Worm (Caenorhabditis elegans): ENCODE results near the gene ZK673.1.

ZK673.1 gene

DNA sequence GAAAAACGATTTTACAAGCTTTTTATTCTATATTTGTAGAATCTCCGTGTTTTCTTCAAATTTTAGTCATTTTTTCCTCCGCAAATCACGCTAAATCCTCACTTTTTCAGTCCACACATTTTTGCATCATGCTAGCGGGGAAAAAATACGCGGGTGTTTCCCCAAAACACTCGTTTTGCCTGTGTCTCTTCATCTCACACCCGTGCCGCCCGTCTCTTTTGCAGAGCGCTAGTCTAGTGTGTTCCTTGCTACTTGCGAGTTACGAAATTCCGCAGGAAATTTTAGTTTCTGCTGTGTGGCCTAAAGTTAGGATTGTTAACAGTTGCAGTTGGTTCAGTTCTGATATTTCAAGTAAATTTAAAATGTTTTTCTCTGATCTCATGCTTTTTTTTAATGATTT is 2.8 kb downstream of the ZK673.1 start (continued):
- TF ChIP-seq efl-1 (GFP tag; optimal IDR thresholded peaks at IDR 0.05) (no peak), chd-7 (tag; optimal IDR thresholded peaks at IDR 0.05) (peak; percentile 10), nfya-2 (GFP tag; IDR thresholded peaks at IDR 0.05) (no peak), bed-1 (GFP tag; IDR thresholded peaks at IDR 0.05) (no peak), madf-10 (tag; optimal IDR thresholded peaks at IDR 0.05) (no peak), somi-1 (GFP tag; optimal IDR thresholded peaks at IDR 0.05) (no peak), F39B2.1 (GFP tag; IDR thresholded peaks at IDR 0.05) (no peak), aptf-3 (GFP tag; IDR thresholded peaks at IDR 0.05) (no peak), attf-3 (GFP tag; conservative IDR thresholded peaks at IDR 0.05) (no peak), ztf-6 (GFP tag; IDR thresholded peaks at IDR 0.05) (no peak), mcd-1 (GFP tag; IDR thresholded peaks at IDR 0.05) (no peak), F52B5.7 (tag; optimal IDR thresholded peaks at IDR 0.05) (no peak), unc-130 (GFP tag; optimal IDR thresholded peaks at IDR 0.05) (no peak), die-1 (tag; optimal IDR thresholded peaks at IDR 0.05) (peak; percentile 8), F10E7.11 (tag; optimal IDR thresholded peaks at IDR 0.05) (no peak), hrde-1 (tag; optimal IDR thresholded peaks at IDR 0.05; ENCODE audit: borderline replicate concordance) (no peak), pha-4 (tag; optimal IDR thresholded peaks at IDR 0.05) (no peak), ztf-3 (GFP tag; optimal IDR thresholded peaks at IDR 0.05) (no peak), madf-6 (GFP tag; IDR thresholded peaks at IDR 0.05) (no peak; the same call in 1 of the 2 replicates), K12H6.12 (tag; optimal IDR thresholded peaks at IDR 0.05) (no peak), T26A5.8 (tag; optimal IDR thresholded peaks at IDR 0.05) (no peak), zfh-2 (GFP tag; conservative IDR thresholded peaks at IDR 0.05) (no peak), xnd-1 (tag; optimal IDR thresholded peaks at IDR 0.05) (no peak), Y56A3A.18 (GFP tag; IDR thresholded peaks at IDR 0.05) (no peak), dox-1 (GFP tag; IDR thresholded peaks at IDR 0.05) (0 out of 2 replicates have a peak, but pooled peaks have one; percentile 53), unc-62 (GFP tag; optimal IDR thresholded peaks at IDR 0.05) (no peak), gei-17 (GFP tag; optimal IDR thresholded peaks at IDR 0.05) (no peak), him-1 (tag; optimal IDR thresholded peaks at IDR 0.05) (no peak), F22D6.2 (tag; optimal IDR thresholded peaks at IDR 0.05) (no peak), tbp1 (GFP tag; optimal IDR thresholded peaks at IDR 0.05) (no peak), nhr-27 (tag; optimal IDR thresholded peaks at IDR 0.05) (no peak), let-607 (tag; optimal IDR thresholded peaks at IDR 0.05) (no peak), mes-4 (tag; optimal IDR thresholded peaks at IDR 0.05) (no peak), Y79H2A.3 (GFP tag; conservative IDR thresholded peaks at IDR 0.05) (no peak), F55B11.4 (tag; optimal IDR thresholded peaks at IDR 0.05; ENCODE audit: borderline replicate concordance, insufficient read depth) (no peak), ccch-3 (GFP tag; optimal IDR thresholded peaks at IDR 0.05) (no peak), dpl-1 (GFP tag; optimal IDR thresholded peaks at IDR 0.05) (no peak), athp-1 (tag; optimal IDR thresholded peaks at IDR 0.05) (no peak), egl-18 (GFP tag; IDR thresholded peaks at IDR 0.05) (no peak), ceh-58 (GFP tag; IDR thresholded peaks at IDR 0.05) (no peak)

- peak; percentile 12 for TF ChIP-seq madf-10 (tag; optimal IDR thresholded peaks at IDR 0.05)
- TF ChIP-seq somi-1 (GFP tag; optimal IDR thresholded peaks at IDR 0.05): peak; percentile 53
- no peak for TF ChIP-seq lag-1 (GFP tag; IDR thresholded peaks at IDR 0.05)
- TF ChIP-seq let-526 (GFP tag; IDR thresholded peaks at IDR 0.05): 0 out of 2 replicates have a peak, but pooled peaks have one; percentile 61
- peak; percentile 11 for TF ChIP-seq tlf-1 (GFP tag; optimal IDR thresholded peaks at IDR 0.05)
- no peak for TF ChIP-seq dpff-1 (tag; optimal IDR thresholded peaks at IDR 0.05)
- TF ChIP-seq hmg-1.2 (GFP tag; IDR thresholded peaks at IDR 0.05): peak; percentile 15; the same call in 1 of the 2 replicates
These were observed 3.4 kb downstream of the ZK673.1 start for ce11 chrII:10446300-10446699.
